Worm (Caenorhabditis elegans): ENCODE measurements around the gene T11G6.4.

ce11 chrIV:10855946-10856345, 4.2 kb upstream of the T11G6.4 start:
- TF ChIP-seq flt-1 (GFP tag; IDR thresholded peaks at IDR 0.05) (no peak), hnd-1 (tag; optimal IDR thresholded peaks at IDR 0.05) (no peak), ama-1 (optimal IDR thresholded peaks at IDR 0.05) (no peak), sea-1 (GFP tag; conservative IDR thresholded peaks at IDR 0.05) (no peak), F13C5.2 (tag; optimal IDR thresholded peaks at IDR 0.05) (no peak), tra-4 (tag; optimal IDR thresholded peaks at IDR 0.05) (no peak), tbx-11 (GFP tag; IDR thresholded peaks at IDR 0.05) (no peak), pes-1 (GFP tag; IDR thresholded peaks at IDR 0.05) (no peak), ceh-36 (tag; optimal IDR thresholded peaks at IDR 0.05) (no peak), aly-1 (tag; optimal IDR thresholded peaks at IDR 0.05) (no peak), B0310.2 (tag; optimal IDR thresholded peaks at IDR 0.05) (no peak)
